Worm (Caenorhabditis elegans) whole organism, L2 larva: Measurements from ENCODE around the gene F55G7.1.
A peak's percentile ranks its signal among the peaks of the same experiment; 100 is the strongest.

Experiments used
- C34F6.9 ChIP-seq: fragments of 150-350 bp; optimal IDR thresholded peaks from 2 replicates; lab custom pipeline; 2014; ENCODE audit warnings: missing biosample characterization, missing genetic modification characterization
- F13H6.1 ChIP-seq: sonication (generic microtip); optimal IDR thresholded peaks from 2 replicates; lab custom pipeline; 2016; ENCODE audit warnings: missing genetic modification characterization, missing compliant biosample characterization
- Y55F3AM.14 ChIP-seq: fragments of 200-800 bp; sonication (Bioruptor generic); optimal IDR thresholded peaks from 2 replicates; lab custom pipeline; 2018; ENCODE audit warnings: mild to moderate bottlenecking, missing genetic modification characterization, missing compliant biosample characterization
- blmp-1 ChIP-seq: sonication (generic microtip); optimal IDR thresholded peaks from 2 replicates; lab custom pipeline; 2017; ENCODE audit warnings: missing genetic modification characterization, mild to moderate bottlenecking, missing compliant biosample characterization, antibody characterized with exemption, moderate library complexity; ENCODE audit not compliant: insufficient read depth
- crh-2 ChIP-seq: sonication (generic microtip); optimal IDR thresholded peaks from 2 replicates; lab custom pipeline; 2017; ENCODE audit warnings: missing biosample characterization, missing genetic modification characterization
- lin-13 ChIP-seq: fragments of 150-350 bp; optimal IDR thresholded peaks from 2 replicates; lab custom pipeline; 2014; ENCODE audit warnings: missing biosample characterization, missing genetic modification reagents, missing genetic modification characterization
- lsy-2 ChIP-seq, 2 experiments: fragments of 150-350 bp in 1 of 2; sonication (generic microtip) in 1 of 2; optimal IDR thresholded peaks; 2 replicates each; lab custom pipeline; 2014 to 2017; ENCODE audit warnings: missing biosample characterization in 2 of 2, missing genetic modification characterization in 2 of 2
- nhr-129 ChIP-seq: fragments of 150-350 bp; optimal IDR thresholded peaks from 2 replicates; lab custom pipeline; 2014; ENCODE audit warnings: missing biosample characterization, missing genetic modification characterization
- nhr-21 ChIP-seq: fragments of 150-350 bp; optimal IDR thresholded peaks from 2 replicates; lab custom pipeline; 2014; ENCODE audit warnings: missing biosample characterization, missing genetic modification characterization
- sma-9 ChIP-seq, 2 experiments: fragments of 150-350 bp in 1 of 2; sonication (generic microtip) in 1 of 2; optimal IDR thresholded peaks; 2 replicates each; lab custom pipeline; 2014 to 2016; ENCODE audit warnings: missing genetic modification characterization in 2 of 2, mild to moderate bottlenecking in 1 of 2, missing biosample characterization in 1 of 2, missing compliant biosample characterization in 1 of 2, missing genetic modification reagents in 1 of 2, moderate library complexity in 1 of 2
- unc-55 ChIP-seq: fragments of 150-350 bp; sonication (generic microtip); optimal IDR thresholded peaks from 3 replicates; lab custom pipeline; 2014; ENCODE audit warnings: missing biosample characterization, missing genetic modification reagents, missing genetic modification characterization

F55G7.1 gene

DNA sequence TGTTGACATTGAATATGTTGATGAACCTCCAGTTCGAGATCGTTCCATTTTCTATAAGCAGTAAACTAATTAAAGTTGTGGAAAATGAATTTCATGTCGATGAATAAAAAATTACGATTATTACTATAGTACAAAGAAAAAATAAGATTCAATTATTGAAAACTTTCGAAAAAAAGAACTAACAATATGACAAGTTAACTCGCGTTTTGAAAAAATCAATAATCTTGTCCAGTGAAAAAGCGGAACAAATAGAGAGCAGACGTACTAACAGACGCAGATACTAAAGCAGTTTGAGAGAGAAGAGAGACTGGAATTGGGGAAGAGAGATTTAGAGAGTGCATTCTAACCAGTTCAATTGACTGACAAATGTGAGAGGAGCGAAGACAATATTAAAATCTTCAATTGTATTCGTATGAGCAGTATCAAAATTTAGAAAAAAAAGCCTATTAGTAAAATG, 50.4 kb downstream of the F55G7.1 start, which contains the start of gene set-6:
Gene set-6 (minus strand): TSS at position 51 of the 457 bp plus-strand sequence.
- TF ChIP-seq nhr-21 (tag; lab: Kevin White, UChicago): no peak
- peak; percentile 47 for TF ChIP-seq sma-9 (GFP tag; optimal IDR thresholded peaks at IDR 0.05; lab: Kevin White, UChicago)
- TF ChIP-seq sma-9 (tag; optimal IDR thresholded peaks at IDR 0.05; lab: Kevin White, UChicago): no peak
- peak; percentile 10 for TF ChIP-seq crh-2 (tag; lab: Kevin White, UChicago)
- peak; percentile 71 for TF ChIP-seq unc-55
- TF ChIP-seq F13H6.1 (tag; lab: Kevin White, UChicago): peak; percentile 18
- peak; percentile 62 for TF ChIP-seq C34F6.9
- no peak for TF ChIP-seq Y55F3AM.14 (GFP tag; lab: Kevin White, UChicago)
- TF ChIP-seq blmp-1 (tag; lab: Kevin White, UChicago): no peak
- peak in 1 of 2 experiments; percentile 19 for TF ChIP-seq lsy-2 (tag; optimal IDR thresholded peaks at IDR 0.05; lab: Kevin White, UChicago)
- TF ChIP-seq nhr-129: peak; percentile 9
- peak; percentile 12 for TF ChIP-seq lin-13 (GFP tag; lab: Kevin White, UChicago)
